Worm (Caenorhabditis elegans) whole organism, midembryonic: ENCODE measurements around the gene F53C3.3.

Experiments used
- T22C8.4 ChIP-seq: fragments of 200-800 bp; sonication (Bioruptor generic); IDR thresholded peaks from 2 replicates; pipeline ENCODE4 v1.3.6; 2022; ENCODE audit warnings: missing genetic modification characterization, missing compliant biosample characterization
- cog-1 ChIP-seq: sonication (generic microtip); optimal IDR thresholded peaks from 2 replicates; lab custom pipeline; 2016; ENCODE audit warnings: missing genetic modification characterization, missing compliant biosample characterization
- flt-1 ChIP-seq: fragments of 200-800 bp; sonication (Bioruptor generic); IDR thresholded peaks from 2 replicates; pipeline ENCODE4 v1.3.6; 2022; ENCODE audit warnings: missing genetic modification characterization, missing compliant biosample characterization
- tab-1 ChIP-seq: fragments of 200-800 bp; sonication (Bioruptor generic); IDR thresholded peaks from 2 replicates; pipeline ENCODE4 v1.3.6; 2022; ENCODE audit warnings: missing genetic modification characterization, missing compliant biosample characterization
- ztf-29 ChIP-seq: fragments of 200-800 bp; sonication (Bioruptor generic); IDR thresholded peaks from 2 replicates; pipeline ENCODE4 v1.3.6; 2022; ENCODE audit warnings: missing genetic modification reagents, missing genetic modification characterization, missing compliant biosample characterization

- TF ChIP-seq flt-1 = no peak
- TF ChIP-seq ztf-29 = no peak
- TF ChIP-seq tab-1 = no peak
- no peak for TF ChIP-seq T22C8.4 (GFP tag; lab: Robert Waterston, UW)
- no peak for TF ChIP-seq cog-1 (tag; lab: Kevin White, UChicago)
Measured at ce11 chrII:3935990-3936389, 33.3 kb downstream of the F53C3.3 start.
